Fruit fly (Drosophila melanogaster) whole organism, embryonic: ENCODE measurements around the gene CG6149.
A peak's percentile ranks its signal among the peaks of the same experiment; 100 is the strongest.

Experiments
- Asciz ChIP-seq: fragments of 200-800 bp; sonication (Bioruptor generic); optimal IDR thresholded peaks from 2 replicates; lab custom pipeline; 2017; ENCODE audit warnings: missing biosample characterization, mild to moderate bottlenecking, missing genetic modification characterization, missing genetic modification reagents
- Atf6 ChIP-seq: fragments of 200-800 bp; sonication (Bioruptor generic); IDR thresholded peaks from 2 replicates; pipeline ENCODE4 v1.3.6; 2022; ENCODE audit warnings: missing biosample characterization, missing genetic modification characterization
- B-H2 ChIP-seq: fragments of 200-800 bp; sonication (Bioruptor generic); optimal IDR thresholded peaks from 2 replicates; lab custom pipeline; 2018; ENCODE audit warnings: missing biosample characterization, mild to moderate bottlenecking, missing genetic modification characterization
- CG10431 ChIP-seq: fragments of 200-800 bp; sonication (Bioruptor generic); optimal IDR thresholded peaks from 3 replicates; lab custom pipeline; 2018; ENCODE audit warnings: missing biosample characterization, mild to moderate bottlenecking, missing genetic modification characterization
- CG13775 ChIP-seq: fragments of 200-800 bp; sonication (Bioruptor generic); optimal IDR thresholded peaks from 3 replicates; lab custom pipeline; 2017; ENCODE audit warnings: missing biosample characterization, mild to moderate bottlenecking, missing genetic modification characterization
- CG15269 ChIP-seq: fragments of 200-800 bp; sonication (Bioruptor generic); optimal IDR thresholded peaks from 2 replicates; lab custom pipeline; 2018; ENCODE audit warnings: missing biosample characterization, mild to moderate bottlenecking, missing genetic modification characterization, moderate library complexity
- CG1647 ChIP-seq: fragments of 200-800 bp; sonication (Bioruptor generic); optimal IDR thresholded peaks from 3 replicates; lab custom pipeline; 2016; ENCODE audit warnings: missing biosample characterization, missing genetic modification characterization
- CG17361 ChIP-seq: fragments of 200-800 bp; sonication (Bioruptor generic); IDR thresholded peaks from 3 replicates; pipeline ENCODE4 v1.3.6; 2022; ENCODE audit warnings: missing biosample characterization, missing genetic modification characterization
- CG17802 ChIP-seq: fragments of 200-800 bp; sonication (Bioruptor generic); optimal IDR thresholded peaks from 2 replicates; lab custom pipeline; 2018; ENCODE audit warnings: missing biosample characterization, mild to moderate bottlenecking, missing genetic modification characterization, moderate library complexity
- CG17829 ChIP-seq: fragments of 200-800 bp; optimal IDR thresholded peaks from 2 replicates; lab custom pipeline; 2019; ENCODE audit warnings: missing biosample characterization, mild to moderate bottlenecking, missing genetic modification characterization, moderate library complexity
- CG1832 ChIP-seq: fragments of 200-800 bp; sonication (Bioruptor generic); optimal IDR thresholded peaks from 2 replicates; lab custom pipeline; 2017; ENCODE audit warnings: missing biosample characterization, mild to moderate bottlenecking, missing genetic modification characterization, inconsistent platforms
- CG2129 ChIP-seq: fragments of 200-800 bp; sonication (Bioruptor generic); IDR thresholded peaks from 2 replicates; pipeline ENCODE4 v1.3.6; 2022; ENCODE audit warnings: missing biosample characterization, missing genetic modification characterization; ENCODE audit not compliant: partially characterized antibody
- CG2199 ChIP-seq: fragments of 200-800 bp; sonication (Bioruptor generic); IDR thresholded peaks from 3 replicates; pipeline ENCODE4 v1.3.6; 2022; ENCODE audit warnings: missing biosample characterization, missing genetic modification characterization
- CG34376 ChIP-seq: fragments of 200-800 bp; sonication (Bioruptor generic); optimal IDR thresholded peaks from 2 replicates; lab custom pipeline; 2018; ENCODE audit warnings: missing biosample characterization, mild to moderate bottlenecking, missing genetic modification characterization
- CG4282 ChIP-seq: fragments of 200-800 bp; sonication (Bioruptor generic); optimal IDR thresholded peaks from 2 replicates; lab custom pipeline; 2016; ENCODE audit warnings: missing biosample characterization, missing genetic modification characterization
- CG4854 ChIP-seq: fragments of 200-800 bp; sonication (Bioruptor generic); optimal IDR thresholded peaks from 2 replicates; lab custom pipeline; 2016; ENCODE audit warnings: missing biosample characterization, missing genetic modification characterization, inconsistent platforms
- CG7928 ChIP-seq: fragments of 200-800 bp; sonication (Bioruptor generic); optimal IDR thresholded peaks from 2 replicates; lab custom pipeline; 2017; ENCODE audit warnings: missing biosample characterization, mild to moderate bottlenecking, missing genetic modification characterization
- CG8359 ChIP-seq: fragments of 200-800 bp; sonication (Bioruptor generic); optimal IDR thresholded peaks from 2 replicates; lab custom pipeline; 2017; ENCODE audit warnings: missing biosample characterization, mild to moderate bottlenecking, missing genetic modification characterization, borderline replicate concordance
- CG8944 ChIP-seq: fragments of 200-800 bp; sonication (Bioruptor generic); optimal IDR thresholded peaks from 3 replicates; lab custom pipeline; 2016; ENCODE audit warnings: missing biosample characterization, missing genetic modification characterization
- CG9797 ChIP-seq: fragments of 200-800 bp; sonication (Bioruptor generic); optimal IDR thresholded peaks from 3 replicates; lab custom pipeline; 2018; ENCODE audit warnings: missing biosample characterization, mild to moderate bottlenecking, missing genetic modification characterization
- Fer1 ChIP-seq: fragments of 200-800 bp; sonication (Bioruptor generic); optimal IDR thresholded peaks from 2 replicates; lab custom pipeline; 2017; ENCODE audit warnings: missing biosample characterization, mild to moderate bottlenecking, missing genetic modification characterization
- Fer2 ChIP-seq: fragments of 200-800 bp; sonication (Bioruptor generic); optimal IDR thresholded peaks from 2 replicates; lab custom pipeline; 2018; ENCODE audit warnings: missing biosample characterization, mild to moderate bottlenecking, missing genetic modification characterization, moderate library complexity
- Fer3 ChIP-seq: fragments of 200-800 bp; sonication (Bioruptor generic); optimal IDR thresholded peaks from 2 replicates; lab custom pipeline; 2018; ENCODE audit warnings: missing biosample characterization, mild to moderate bottlenecking, missing genetic modification characterization, moderate library complexity
- H2.0 ChIP-seq: fragments of 200-800 bp; sonication (Bioruptor generic); IDR thresholded peaks from 2 replicates; pipeline ENCODE4 v1.3.6; 2022; ENCODE audit warnings: missing biosample characterization, missing genetic modification characterization
- HHEX ChIP-seq: fragments of 200-800 bp; sonication (Bioruptor generic); optimal IDR thresholded peaks from 3 replicates; lab custom pipeline; 2017; ENCODE audit warnings: missing biosample characterization, mild to moderate bottlenecking, missing genetic modification characterization, missing genetic modification reagents
- Ptx1 ChIP-seq: fragments of 200-800 bp; sonication (Bioruptor generic); IDR thresholded peaks from 2 replicates; pipeline ENCODE4 v1.3.6; 2022; ENCODE audit warnings: missing biosample characterization, missing genetic modification characterization
- Sin3A ChIP-seq: fragments of >200 bp; optimal IDR thresholded peaks from 2 replicates; lab custom pipeline; 2018
- Trl ChIP-seq, 3 experiments: fragments of >200 bp in 2 of 3; fragments of 200-800 bp in 1 of 3; sonication (Bioruptor generic) in 1 of 3; optimal IDR thresholded peaks; 2 replicates in 1 of 3; 3 replicates in 2 of 3; lab custom pipeline; 2016 to 2017; ENCODE audit warnings: missing biosample characterization in 1 of 3, missing genetic modification characterization in 1 of 3
- bcd ChIP-seq: fragments of 200-800 bp; sonication (Bioruptor generic); optimal IDR thresholded peaks from 2 replicates; lab custom pipeline; 2017; ENCODE audit warnings: missing biosample characterization, mild to moderate bottlenecking, missing genetic modification characterization
- cad ChIP-seq: fragments of >200 bp; optimal IDR thresholded peaks from 2 replicates; lab custom pipeline; 2017; ENCODE audit warnings: missing biosample characterization, missing genetic modification characterization
- hkb ChIP-seq, 2 experiments: fragments of 200-800 bp in 1 of 2; fragments of >200 bp in 1 of 2; sonication (Bioruptor generic) in 1 of 2; IDR thresholded peaks in 1 of 2; optimal IDR thresholded peaks in 1 of 2; 2 replicates each; pipeline versions ENCODE4 v1.3.6 to Lab custom; 2017 to 2022; ENCODE audit warnings: missing biosample characterization in 1 of 2, missing genetic modification characterization in 1 of 2
- inv ChIP-seq: fragments of 200-800 bp; sonication (Bioruptor generic); IDR thresholded peaks from 2 replicates; pipeline ENCODE4 v1.3.6; 2022; ENCODE audit warnings: missing biosample characterization, missing genetic modification characterization; ENCODE audit not compliant: partially characterized antibody
- jing ChIP-seq: fragments of 200-800 bp; sonication (Bioruptor generic); optimal IDR thresholded peaks from 2 replicates; lab custom pipeline; 2018; ENCODE audit warnings: missing biosample characterization, mild to moderate bottlenecking, missing genetic modification characterization
- lab ChIP-seq: fragments of 200-800 bp; sonication (Bioruptor generic); optimal IDR thresholded peaks from 3 replicates; lab custom pipeline; 2017; ENCODE audit warnings: missing biosample characterization, missing genetic modification characterization, mild to moderate bottlenecking, moderate library complexity, missing genetic modification reagents
- lbe ChIP-seq: fragments of 200-800 bp; sonication (Bioruptor generic); optimal IDR thresholded peaks from 2 replicates; lab custom pipeline; 2016; ENCODE audit warnings: missing biosample characterization, mild to moderate bottlenecking, missing genetic modification characterization
- lola ChIP-seq, 3 experiments: fragments of >200 bp in 2 of 3; fragments of 200-800 bp in 1 of 3; sonication (Bioruptor generic) in 1 of 3; optimal IDR thresholded peaks; 2 replicates each; lab custom pipeline; 2017 to 2019; ENCODE audit warnings: missing biosample characterization in 3 of 3, missing genetic modification characterization in 3 of 3, mild to moderate bottlenecking in 1 of 3, moderate library complexity in 1 of 3
- pfk ChIP-seq: fragments of 200-800 bp; sonication (Bioruptor generic); optimal IDR thresholded peaks from 2 replicates; lab custom pipeline; 2018; ENCODE audit warnings: missing biosample characterization, mild to moderate bottlenecking, missing genetic modification characterization, moderate library complexity
- pum ChIP-seq: fragments of 200-800 bp; sonication (Bioruptor generic); optimal IDR thresholded peaks from 2 replicates; lab custom pipeline; 2016; ENCODE audit warnings: missing biosample characterization, missing genetic modification characterization
- rib ChIP-seq: fragments of 200-800 bp; sonication (Bioruptor generic); IDR thresholded peaks from 2 replicates; pipeline ENCODE4 v1.3.6; 2022; ENCODE audit warnings: missing biosample characterization, missing genetic modification characterization
- schlank ChIP-seq: fragments of 200-800 bp; sonication (Bioruptor generic); optimal IDR thresholded peaks from 2 replicates; lab custom pipeline; 2018; ENCODE audit warnings: missing biosample characterization, mild to moderate bottlenecking, missing genetic modification characterization
- sens ChIP-seq: fragments of 200-800 bp; sonication (Bioruptor generic); peaks from one replicate; lab custom pipeline; 2016; ENCODE audit warnings: missing biosample characterization, missing genetic modification characterization
- seq ChIP-seq: fragments of 200-800 bp; sonication (Bioruptor generic); IDR thresholded peaks from 2 replicates; pipeline ENCODE4 v1.3.6; 2022; ENCODE audit warnings: missing biosample characterization, missing genetic modification characterization
- slp2 ChIP-seq: fragments of 200-800 bp; sonication (Bioruptor generic); optimal IDR thresholded peaks from 2 replicates; lab custom pipeline; 2016; ENCODE audit warnings: missing biosample characterization, missing genetic modification characterization
- tgo ChIP-seq: fragments of 200-800 bp; sonication (Bioruptor generic); IDR thresholded peaks from 3 replicates; pipeline ENCODE4 v1.3.6; 2022; ENCODE audit warnings: missing biosample characterization, missing genetic modification characterization
- tll ChIP-seq, 2 experiments: fragments of 200-800 bp in 1 of 2; fragments of >200 bp in 1 of 2; sonication (Bioruptor generic) in 1 of 2; optimal IDR thresholded peaks; 2 replicates each; lab custom pipeline; 2017 to 2019; ENCODE audit warnings: missing biosample characterization in 2 of 2, missing genetic modification characterization in 2 of 2, mild to moderate bottlenecking in 1 of 2, moderate library complexity in 1 of 2
- unpg ChIP-seq: fragments of 200-800 bp; sonication (Bioruptor generic); optimal IDR thresholded peaks from 3 replicates; lab custom pipeline; 2018; ENCODE audit warnings: missing biosample characterization, mild to moderate bottlenecking, missing genetic modification characterization, moderate library complexity
- zen ChIP-seq: fragments of 200-800 bp; sonication (Bioruptor generic); optimal IDR thresholded peaks from 3 replicates; lab custom pipeline; 2018; ENCODE audit warnings: missing biosample characterization, mild to moderate bottlenecking, missing genetic modification characterization, moderate library complexity

CG6149 gene

DNA sequence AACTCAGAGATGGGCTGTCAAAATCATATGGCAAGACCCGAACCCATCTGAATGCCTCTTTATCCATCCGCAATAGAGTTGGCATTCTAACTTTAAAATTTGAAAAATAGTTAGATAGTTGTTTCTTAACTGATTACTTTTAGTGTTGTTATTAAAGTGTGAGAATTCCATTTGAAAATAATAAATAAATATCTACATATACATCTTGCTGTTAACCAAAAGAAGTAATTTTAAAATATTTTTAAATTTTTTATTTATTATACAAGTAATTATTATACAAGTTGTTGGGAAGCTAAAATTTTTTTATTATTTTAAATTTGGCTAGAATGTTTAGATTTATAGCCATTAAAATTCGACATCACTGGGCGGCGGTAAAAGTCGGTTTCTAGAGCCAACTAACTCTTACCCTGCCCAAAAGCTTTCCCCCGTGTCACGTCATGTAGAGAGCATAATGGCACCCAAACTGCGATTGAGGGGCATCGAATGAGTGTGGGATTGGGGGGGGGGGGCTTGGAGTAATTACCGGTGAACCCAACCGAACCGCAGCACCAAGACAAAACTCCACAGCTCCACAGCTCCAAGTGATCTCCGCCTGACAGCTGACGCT lies 8.3 kb upstream of the CG6149 start (continued):
- TF ChIP-seq Fer2 (tag; lab: Kevin White, UChicago) = no peak
- no peak for TF ChIP-seq unpg (GFP tag; lab: Kevin White, UChicago)
- TF ChIP-seq CG15269 (tag; lab: Kevin White, UChicago) = no peak
- no peak for TF ChIP-seq CG4854 (GFP tag; lab: Kevin White, UChicago)
- no peak for TF ChIP-seq CG7928 (GFP tag; lab: Kevin White, UChicago)
- no peak for TF ChIP-seq CG17802 (tag; lab: Kevin White, UChicago)
- TF ChIP-seq schlank (tag; lab: Kevin White, UChicago) = no peak
- no peak for TF ChIP-seq tll (GFP tag; optimal IDR thresholded peaks at IDR 0.05; lab: Kevin White, UChicago)
- TF ChIP-seq CG13775 (GFP tag; lab: Kevin White, UChicago) = no peak
- TF ChIP-seq lola (GFP tag; optimal IDR thresholded peaks at IDR 0.05; lab: Kevin White, UChicago) = peak in 1 of 3 experiments; percentile 40
- TF ChIP-seq inv (GFP tag; lab: Robert Waterston, UW) = no peak
- no peak for TF ChIP-seq CG34376 (GFP tag; lab: Kevin White, UChicago)
- TF ChIP-seq pfk = no peak
- TF ChIP-seq Asciz = peak; percentile 3
- TF ChIP-seq CG17361 (GFP tag; lab: Robert Waterston, UW) = peak; percentile 42; the same call in 2 of the 3 replicates
- no peak for TF ChIP-seq Atf6
- no peak for TF ChIP-seq slp2 (GFP tag; lab: Kevin White, UChicago)
- TF ChIP-seq Trl (optimal IDR thresholded peaks at IDR 0.05; lab: Kevin White, UChicago) = no peak
- TF ChIP-seq Trl (GFP tag; optimal IDR thresholded peaks at IDR 0.05; lab: Kevin White, UChicago) = no peak
- no peak for TF ChIP-seq Sin3A
- TF ChIP-seq CG17829 = peak; percentile 33
- no peak for TF ChIP-seq H2.0 (GFP tag; lab: Robert Waterston, UW)
- TF ChIP-seq CG1647 = no peak
- TF ChIP-seq CG10431 (GFP tag; lab: Kevin White, UChicago) = peak; percentile 73
- no peak for TF ChIP-seq pum
- no peak for TF ChIP-seq CG1832 (GFP tag; lab: Kevin White, UChicago)
- no peak for TF ChIP-seq jing (GFP tag; lab: Kevin White, UChicago)
- TF ChIP-seq, all 482 proteins: peak for 55

dm6 chr3L:11441889-11442782 lies 6.9 kb upstream of the CG6149 start:
- TF ChIP-seq tgo (no peak), CG9797 (GFP tag; lab: Kevin White, UChicago) (no peak), HHEX (GFP tag; lab: Kevin White, UChicago) (peak; percentile 22), CG4282 (no peak), sens (GFP tag; lab: Kevin White, UChicago) (peak; percentile 57), Fer3 (peak; percentile 19), CG8944 (no peak), zen (tag; lab: Kevin White, UChicago) (no peak), hkb (optimal IDR thresholded peaks at IDR 0.05; lab: Kevin White, UChicago) (no peak), hkb (GFP tag; IDR thresholded peaks at IDR 0.05; lab: Robert Waterston, UW) (0 out of 2 replicates have a peak, but pooled peaks have one; percentile 9), rib (GFP tag; lab: Robert Waterston, UW) (0 out of 2 replicates have a peak, but pooled peaks have one; percentile 20), lab (GFP tag; lab: Kevin White, UChicago) (no peak), Ptx1 (GFP tag; lab: Robert Waterston, UW) (no peak), CG2129 (GFP tag; lab: Robert Waterston, UW) (no peak), Fer1 (GFP tag; lab: Kevin White, UChicago) (no peak), seq (GFP tag; lab: Robert Waterston, UW) (no peak), bcd (GFP tag; lab: Kevin White, UChicago) (peak; percentile 2), CG2199 (GFP tag; lab: Robert Waterston, UW) (0 out of 3 replicates have a peak, but pooled peaks have one; percentile 20), B-H2 (GFP tag; lab: Kevin White, UChicago) (peak; percentile 7), cad (GFP tag; lab: Kevin White, UChicago) (no peak), lbe (no peak), CG8359 (GFP tag; lab: Kevin White, UChicago) (no peak)
